Worm (Caenorhabditis elegans): ENCODE measurements around the gene dnj-10.

Gene dnj-10

ce11 chrIII:8658367-8658761 is 27.4 kb downstream of the dnj-10 start (continued):
- TF ChIP-seq F49E8.2 (tag; optimal IDR thresholded peaks at IDR 0.05; ENCODE audit: insufficient read depth) (no peak), rpc-1 (optimal IDR thresholded peaks at IDR 0.05) (no peak), rpc-1 (tag; optimal IDR thresholded peaks at IDR 0.05) (no peak), F52B5.7 (tag; optimal IDR thresholded peaks at IDR 0.05) (no peak), ztf-3 (GFP tag; optimal IDR thresholded peaks at IDR 0.05) (peak; percentile 5), nfyb-1 (GFP tag; IDR thresholded peaks at IDR 0.05) (peak; percentile 72; the same call in 1 of the 2 replicates), F22D6.2 (tag; optimal IDR thresholded peaks at IDR 0.05) (peak; percentile 80), lin-26 (GFP tag; IDR thresholded peaks at IDR 0.05) (no peak), C17E4.6 (GFP tag; IDR thresholded peaks at IDR 0.05) (no peak), Y53F4B.3 (GFP tag; IDR thresholded peaks at IDR 0.05) (no peak), F57C9.4 (tag; optimal IDR thresholded peaks at IDR 0.05) (no peak), attf-5 (GFP tag; optimal IDR thresholded peaks at IDR 0.05) (peak; percentile 72), mes-4 (tag; optimal IDR thresholded peaks at IDR 0.05) (no peak), somi-1 (GFP tag; optimal IDR thresholded peaks at IDR 0.05) (peak; percentile 94), madf-3 (GFP tag; IDR thresholded peaks at IDR 0.05) (0 out of 2 replicates have a peak, but pooled peaks have one; percentile 11), xnd-1 (tag; optimal IDR thresholded peaks at IDR 0.05) (no peak), aptf-3 (GFP tag; IDR thresholded peaks at IDR 0.05) (no peak), mxl-1 (tag; optimal IDR thresholded peaks at IDR 0.05) (no peak), C06A6.2 (GFP tag; conservative IDR thresholded peaks at IDR 0.05) (peak; percentile 64; the same call in 1 of the 2 replicates), madf-8 (GFP tag; conservative IDR thresholded peaks at IDR 0.05) (no peak), hlh-26 (GFP tag; conservative IDR thresholded peaks at IDR 0.05) (no peak), ama-1 (optimal IDR thresholded peaks at IDR 0.05) (peak; percentile 9), ama-1 (GFP tag; optimal IDR thresholded peaks at IDR 0.05) (no peak), ztf-26 (tag; optimal IDR thresholded peaks at IDR 0.05) (peak; percentile 93), madf-6 (GFP tag; IDR thresholded peaks at IDR 0.05) (no peak), unc-130 (GFP tag; optimal IDR thresholded peaks at IDR 0.05) (no peak), athp-1 (tag; optimal IDR thresholded peaks at IDR 0.05) (no peak), attf-3 (GFP tag; conservative IDR thresholded peaks at IDR 0.05) (no peak), F10E7.11 (tag; optimal IDR thresholded peaks at IDR 0.05) (no peak), efl-1 (GFP tag; optimal IDR thresholded peaks at IDR 0.05) (no peak), dpl-1 (GFP tag; optimal IDR thresholded peaks at IDR 0.05) (no peak), aptf-2 (GFP tag; conservative IDR thresholded peaks at IDR 0.05) (no peak), die-1 (tag; optimal IDR thresholded peaks at IDR 0.05) (peak; percentile 52), lag-1 (GFP tag; IDR thresholded peaks at IDR 0.05) (no peak), nfya-1 (tag; optimal IDR thresholded peaks at IDR 0.05; ENCODE audit: borderline replicate concordance, insufficient read depth) (no peak), madf-10 (tag; optimal IDR thresholded peaks at IDR 0.05) (peak; percentile 45), let-526 (GFP tag; IDR thresholded peaks at IDR 0.05) (peak; percentile 53; the same call in 1 of the 2 replicates), ceh-91 (GFP tag; IDR thresholded peaks at IDR 0.05) (no peak), cebp-1 (GFP tag; IDR thresholded peaks at IDR 0.05) (no peak), cebp-1 (tag; optimal IDR thresholded peaks at IDR 0.05) (peak; percentile 81), ceh-100 (GFP tag; IDR thresholded peaks at IDR 0.05) (no peak), zim-3 (tag; optimal IDR thresholded peaks at IDR 0.05) (no peak), attf-6 (GFP tag; IDR thresholded peaks at IDR 0.05) (no peak), lin-35 (GFP tag; optimal IDR thresholded peaks at IDR 0.05) (no peak), sptf-2 (GFP tag; optimal IDR thresholded peaks at IDR 0.05) (no peak), sdz-38 (tag; optimal IDR thresholded peaks at IDR 0.05) (no peak), F23B12.7 (tag; optimal IDR thresholded peaks at IDR 0.05; ENCODE audit: insufficient read depth) (no peak), hrde-1 (tag; optimal IDR thresholded peaks at IDR 0.05; ENCODE audit: borderline replicate concordance) (no peak), ekl-4 (GFP tag; IDR thresholded peaks at IDR 0.05) (0 out of 2 replicates have a peak, but pooled peaks have one; percentile 18), B0261.1 (tag; optimal IDR thresholded peaks at IDR 0.05) (peak; percentile 9), Y67H2A.10 (GFP tag; conservative IDR thresholded peaks at IDR 0.05) (no peak)

Measured in whole organism, young adult.